Fruit fly (Drosophila melanogaster): ENCODE data around the gene CG31638.

CG31638 gene

DNA sequence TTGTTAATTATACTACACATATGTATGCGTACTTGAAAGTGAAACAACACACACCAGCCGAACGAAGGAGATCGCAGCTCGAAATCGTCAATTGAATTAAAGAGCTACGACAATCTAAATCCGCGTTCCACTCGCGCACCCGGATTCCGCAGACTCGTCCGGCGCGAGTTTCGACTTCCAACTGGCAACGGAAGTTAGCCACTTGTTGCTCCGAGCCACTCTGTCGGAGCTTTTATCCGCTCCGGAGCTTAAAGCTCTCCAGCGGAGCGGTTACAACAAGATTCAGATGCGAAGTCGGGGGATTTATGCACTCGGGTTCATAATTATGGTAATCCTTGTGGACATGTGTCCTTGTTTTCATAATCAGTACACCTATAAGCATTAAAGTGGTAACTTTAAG lies 25.4 kb upstream of the CG31638 start, which contains the start of gene Rchy1:
TSS of gene Rchy1 (minus strand) at position 173 of the 400 bp plus-strand sequence.
- TF ChIP-seq CG5204 (GFP tag; optimal IDR thresholded peaks at IDR 0.05) (no peak), CG7101 (tag; optimal IDR thresholded peaks at IDR 0.05) (no peak), cic (GFP tag; optimal IDR thresholded peaks at IDR 0.05) (peak; percentile 30), CG33017 (tag; optimal IDR thresholded peaks at IDR 0.05) (no peak), CG1620 (GFP tag; optimal IDR thresholded peaks at IDR 0.05) (no peak), Mnt (GFP tag; optimal IDR thresholded peaks at IDR 0.05) (no peak), kay (GFP tag; ENCODE audit: borderline replicate concordance) (no peak), Clk (GFP tag; optimal IDR thresholded peaks at IDR 0.05) (no peak), Crg-1 (GFP tag; optimal IDR thresholded peaks at IDR 0.05) (no peak), toe (GFP tag; optimal IDR thresholded peaks at IDR 0.05) (no peak), bab1 (GFP tag; optimal IDR thresholded peaks at IDR 0.05) (peak; percentile 53)

DNA sequence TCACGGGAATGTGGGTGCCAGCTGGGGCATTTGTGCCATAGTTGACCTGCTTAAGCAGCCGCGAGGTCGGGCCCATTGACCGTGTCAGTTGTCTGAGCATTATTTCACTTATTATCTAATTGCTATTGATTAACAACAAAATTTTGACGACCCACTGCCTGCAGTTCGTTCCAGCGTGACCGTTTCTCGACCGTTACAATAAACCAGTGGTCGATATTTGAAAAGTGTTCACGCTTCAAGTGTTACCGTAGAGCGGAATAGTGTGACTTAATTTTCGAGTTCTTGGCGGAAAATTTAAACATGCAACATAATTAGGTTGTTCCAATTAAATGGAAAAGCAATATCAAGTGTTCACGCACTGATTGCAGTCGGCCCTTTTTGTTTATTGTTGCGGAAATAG lies 23.4 kb upstream of the CG31638 start, which contains the start of gene HemK1:
TSS of gene HemK1 (minus strand) at position 190 of the 400 bp plus-strand sequence.
- TF ChIP-seq toe (GFP tag; optimal IDR thresholded peaks at IDR 0.05) (no peak), CG11617 (GFP tag; optimal IDR thresholded peaks at IDR 0.05) (no peak), pad (GFP tag; optimal IDR thresholded peaks at IDR 0.05) (no peak), bab1 (GFP tag; optimal IDR thresholded peaks at IDR 0.05) (peak; percentile 64), CG33017 (tag; optimal IDR thresholded peaks at IDR 0.05) (no peak), CG7101 (tag; optimal IDR thresholded peaks at IDR 0.05) (peak; percentile 37), CG1620 (GFP tag; optimal IDR thresholded peaks at IDR 0.05) (no peak)

DNA sequence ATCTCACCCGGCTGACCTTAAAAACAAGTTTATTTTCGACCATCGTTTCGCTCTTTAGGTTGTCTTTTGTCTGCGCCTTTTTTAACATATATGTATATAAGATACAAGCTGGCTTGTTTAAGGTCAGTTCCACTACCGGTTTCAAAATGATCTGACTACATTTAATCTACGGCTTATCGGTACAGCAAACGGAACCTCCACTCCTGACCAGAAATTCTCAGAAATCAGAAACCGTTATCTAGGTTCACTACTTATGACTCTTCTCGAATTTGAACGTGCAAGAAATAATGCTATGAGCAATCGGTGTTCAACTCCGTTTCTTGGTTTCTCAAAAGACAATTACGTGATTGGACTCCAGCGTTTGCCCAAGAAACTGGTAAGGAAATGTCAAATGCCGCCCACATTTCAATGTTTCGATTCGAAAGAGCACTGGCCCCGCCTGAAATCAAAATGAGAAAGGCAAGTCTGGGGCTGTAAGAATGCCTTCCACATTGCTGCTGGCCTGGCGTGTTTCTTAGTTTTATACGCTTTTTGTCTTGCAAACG lies 20.7 kb upstream of the CG31638 start:
- TF ChIP-seq CG33017 (tag; optimal IDR thresholded peaks at IDR 0.05): no peak
- no peak for TF ChIP-seq CG11617 (GFP tag; optimal IDR thresholded peaks at IDR 0.05)
- no peak for TF ChIP-seq cnc (optimal IDR thresholded peaks at IDR 0.05)
- no peak for TF ChIP-seq toe (GFP tag; optimal IDR thresholded peaks at IDR 0.05)
- TF ChIP-seq kay (GFP tag; ENCODE audit: borderline replicate concordance): no peak
- TF ChIP-seq CG7045 (GFP tag; optimal IDR thresholded peaks at IDR 0.05): no peak
- no peak for TF ChIP-seq pad (GFP tag; optimal IDR thresholded peaks at IDR 0.05)
- TF ChIP-seq Clk (GFP tag; optimal IDR thresholded peaks at IDR 0.05): no peak
- TF ChIP-seq Mnt (GFP tag; optimal IDR thresholded peaks at IDR 0.05): no peak
- TF ChIP-seq cic (GFP tag; optimal IDR thresholded peaks at IDR 0.05): no peak
- TF ChIP-seq Hr96 (GFP tag; optimal IDR thresholded peaks at IDR 0.05): no peak
- TF ChIP-seq tj (GFP tag; optimal IDR thresholded peaks at IDR 0.05): no peak
- TF ChIP-seq CG5204 (GFP tag; optimal IDR thresholded peaks at IDR 0.05): no peak
- no peak for TF ChIP-seq CG7101 (tag; optimal IDR thresholded peaks at IDR 0.05)
- no peak for TF ChIP-seq Crg-1 (GFP tag; optimal IDR thresholded peaks at IDR 0.05)
- TF ChIP-seq CG12768 (GFP tag; optimal IDR thresholded peaks at IDR 0.05): no peak
- no peak for TF ChIP-seq bab1 (GFP tag; optimal IDR thresholded peaks at IDR 0.05)

DNA sequence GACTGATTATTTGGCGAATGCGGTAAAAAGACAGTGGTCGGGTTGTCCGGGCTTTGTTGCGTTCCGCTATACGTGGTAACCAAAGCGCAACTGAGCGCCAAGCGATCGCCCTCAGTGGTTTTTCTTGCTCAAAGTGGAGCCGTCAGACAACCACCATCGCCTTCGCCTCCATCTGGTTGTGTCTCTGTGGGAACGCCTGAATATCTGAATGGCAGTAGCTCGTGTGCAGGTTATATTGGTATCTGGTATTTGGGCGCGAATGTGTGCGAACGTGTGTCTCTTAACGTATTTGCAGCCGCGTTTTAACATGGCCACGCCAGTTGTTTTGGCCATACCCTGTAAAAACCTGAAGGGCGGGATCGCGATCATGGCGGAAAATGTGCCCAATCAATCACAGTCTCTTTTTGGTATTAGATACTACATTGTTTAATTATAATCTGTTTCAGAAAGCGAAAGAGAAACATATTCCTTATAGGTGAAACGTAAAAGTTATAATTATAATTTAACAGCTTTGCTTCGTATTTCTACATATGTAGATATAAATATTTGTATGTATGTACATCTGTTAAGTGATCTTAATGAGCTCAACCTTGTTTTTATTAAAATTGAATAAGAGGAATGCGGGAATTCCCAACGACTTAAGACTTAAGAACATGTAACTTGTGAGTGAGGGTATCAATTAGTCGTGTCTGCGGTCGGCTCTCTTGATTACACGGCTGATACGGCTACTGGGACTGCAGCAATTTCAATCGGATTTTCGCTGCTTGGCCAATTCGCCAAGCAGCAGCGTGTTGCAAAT lies 18.7 kb upstream of the CG31638 start:
- no peak for TF ChIP-seq Crg-1 (GFP tag; optimal IDR thresholded peaks at IDR 0.05)
- no peak for TF ChIP-seq cnc (optimal IDR thresholded peaks at IDR 0.05)
- peak; percentile 62 for TF ChIP-seq Mnt (GFP tag; optimal IDR thresholded peaks at IDR 0.05)
- TF ChIP-seq bab1 (GFP tag; optimal IDR thresholded peaks at IDR 0.05): no peak
- no peak for TF ChIP-seq kay (GFP tag; ENCODE audit: borderline replicate concordance)
- TF ChIP-seq ovo (GFP tag; optimal IDR thresholded peaks at IDR 0.05): no peak
- peak; percentile 82 for TF ChIP-seq cic (GFP tag; optimal IDR thresholded peaks at IDR 0.05)
- no peak for TF ChIP-seq Hr96 (GFP tag; optimal IDR thresholded peaks at IDR 0.05)
- peak; percentile 26 for TF ChIP-seq CG11617 (GFP tag; optimal IDR thresholded peaks at IDR 0.05)
- TF ChIP-seq tj (GFP tag; optimal IDR thresholded peaks at IDR 0.05): no peak
- TF ChIP-seq CG5204 (GFP tag; optimal IDR thresholded peaks at IDR 0.05): no peak
- no peak for TF ChIP-seq CG14711 (tag; optimal IDR thresholded peaks at IDR 0.05)
- no peak for TF ChIP-seq CG1620 (GFP tag; optimal IDR thresholded peaks at IDR 0.05)
- TF ChIP-seq CG7045 (GFP tag; optimal IDR thresholded peaks at IDR 0.05): peak; percentile 38
- TF ChIP-seq CG12768 (GFP tag; optimal IDR thresholded peaks at IDR 0.05): no peak
- peak; percentile 6 for TF ChIP-seq toe (GFP tag; optimal IDR thresholded peaks at IDR 0.05)
- TF ChIP-seq pad (GFP tag; optimal IDR thresholded peaks at IDR 0.05): no peak
- TF ChIP-seq CG7101 (tag; optimal IDR thresholded peaks at IDR 0.05): no peak
- TF ChIP-seq Clk (GFP tag; optimal IDR thresholded peaks at IDR 0.05): no peak
- TF ChIP-seq CG33017 (tag; optimal IDR thresholded peaks at IDR 0.05): peak; percentile 30

DNA sequence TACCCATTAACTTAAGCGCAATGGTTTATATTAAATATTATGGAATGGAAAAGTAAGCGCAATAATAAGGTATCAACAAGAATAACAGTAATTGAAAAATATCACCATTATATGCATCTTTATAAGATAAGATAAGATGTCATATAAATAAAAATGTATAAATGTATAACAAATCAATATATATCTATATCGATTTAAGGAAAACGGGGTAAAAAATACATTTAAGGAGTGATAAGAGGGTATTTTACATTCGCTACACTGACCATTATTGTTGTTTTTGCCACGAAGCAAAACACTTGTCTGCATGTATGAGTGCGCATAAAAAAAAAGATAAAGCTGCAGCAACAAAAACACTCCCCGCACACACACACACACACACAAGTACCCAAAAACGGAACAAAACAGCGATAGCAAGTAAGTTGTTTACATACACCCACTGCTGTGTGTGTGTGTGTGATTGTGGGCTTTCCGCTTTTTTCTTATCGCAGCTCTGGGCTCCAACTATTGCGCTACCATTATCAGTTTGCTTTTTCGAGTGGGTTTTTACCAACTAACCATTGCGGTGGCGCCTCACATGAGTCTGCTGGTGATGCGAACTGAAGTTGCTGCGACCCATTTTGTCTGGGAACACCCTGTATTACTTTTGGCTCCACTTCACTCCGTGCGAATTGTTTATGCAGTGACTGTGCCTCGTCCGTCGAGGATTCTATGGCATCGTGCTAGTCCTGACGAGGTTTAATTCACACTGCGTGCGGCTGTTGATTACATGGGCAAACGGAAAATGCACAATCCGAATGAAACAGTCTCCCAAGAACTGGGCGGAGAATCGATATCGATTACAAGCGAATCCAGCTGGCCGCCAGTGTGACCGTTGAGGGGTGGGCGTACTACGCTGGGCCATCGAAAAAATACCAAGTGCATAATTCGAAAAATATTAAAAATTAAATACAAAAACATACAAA lies 17.5 kb upstream of the CG31638 start, which contains the start of gene mmy:
TSS of gene mmy (minus strand) at position 829 of the 962 bp plus-strand sequence.
- TF ChIP-seq CG33017 (tag; optimal IDR thresholded peaks at IDR 0.05): no peak
- TF ChIP-seq Hr96 (GFP tag; optimal IDR thresholded peaks at IDR 0.05): peak; percentile 39
- TF ChIP-seq cic (GFP tag; optimal IDR thresholded peaks at IDR 0.05): peak; percentile 94
- peak; percentile 42 for TF ChIP-seq tj (GFP tag; optimal IDR thresholded peaks at IDR 0.05)
- TF ChIP-seq CG1620 (GFP tag; optimal IDR thresholded peaks at IDR 0.05): peak; percentile 34
- no peak for TF ChIP-seq CG14711 (tag; optimal IDR thresholded peaks at IDR 0.05)
- no peak for TF ChIP-seq CG5204 (GFP tag; optimal IDR thresholded peaks at IDR 0.05)
- TF ChIP-seq Clk (GFP tag; optimal IDR thresholded peaks at IDR 0.05): no peak
- peak; percentile 69 for TF ChIP-seq Mnt (GFP tag; optimal IDR thresholded peaks at IDR 0.05)
- TF ChIP-seq pad (GFP tag; optimal IDR thresholded peaks at IDR 0.05): peak; percentile 2
- TF ChIP-seq CG11617 (GFP tag; optimal IDR thresholded peaks at IDR 0.05): peak; percentile 59
- TF ChIP-seq Crg-1 (GFP tag; optimal IDR thresholded peaks at IDR 0.05): peak; percentile 14
- TF ChIP-seq ovo (GFP tag; optimal IDR thresholded peaks at IDR 0.05): peak; percentile 33
- peak; percentile 17 for TF ChIP-seq toe (GFP tag; optimal IDR thresholded peaks at IDR 0.05)
- TF ChIP-seq CG7101 (tag; optimal IDR thresholded peaks at IDR 0.05): no peak
- TF ChIP-seq CG7045 (GFP tag; optimal IDR thresholded peaks at IDR 0.05): no peak
- no peak for TF ChIP-seq kay (GFP tag; ENCODE audit: borderline replicate concordance)
- TF ChIP-seq bab1 (GFP tag; optimal IDR thresholded peaks at IDR 0.05): peak; percentile 25
- TF ChIP-seq cnc (optimal IDR thresholded peaks at IDR 0.05): no peak
- peak; percentile 73 for TF ChIP-seq CG12768 (GFP tag; optimal IDR thresholded peaks at IDR 0.05)
